Worm (Caenorhabditis elegans) whole organism, L1 larva: ENCODE data around the gene F09F7.5.
A peak's percentile ranks its signal among the peaks of the same experiment; 100 is the strongest.

Experiments used
- ama-1 ChIP-seq: fragments of 150-350 bp; optimal IDR thresholded peaks from 2 replicates; lab custom pipeline; 2014
- ceh-88 ChIP-seq: fragments of 200-800 bp; sonication (Bioruptor generic); IDR thresholded peaks from 2 replicates; pipeline ENCODE4 v1.3.6; 2022; ENCODE audit warnings: missing genetic modification characterization, missing compliant biosample characterization
- egl-27 ChIP-seq, 2 experiments: fragments of 150-350 bp in 1 of 2; sonication (generic microtip); optimal IDR thresholded peaks; 3 replicates each; lab custom pipeline; 2017 to 2018; ENCODE audit warnings: missing biosample characterization in 2 of 2, missing genetic modification characterization in 2 of 2, missing genetic modification reagents in 2 of 2
- lsy-2 ChIP-seq, 2 experiments: fragments of 150-350 bp; optimal IDR thresholded peaks; 2 replicates each; lab custom pipeline; 2014; ENCODE audit warnings: missing biosample characterization in 2 of 2, missing genetic modification characterization in 2 of 2
- mab-9 ChIP-seq: fragments of 200-800 bp; sonication (Bioruptor generic); IDR thresholded peaks from 2 replicates; pipeline ENCODE4 v1.3.6; 2022; ENCODE audit warnings: missing genetic modification reagents, missing genetic modification characterization, missing compliant biosample characterization
- nhr-77 ChIP-seq: fragments of 150-350 bp; optimal IDR thresholded peaks from 2 replicates; lab custom pipeline; 2014; ENCODE audit warnings: missing biosample characterization, missing genetic modification characterization
- pqm-1 ChIP-seq: sonication (generic microtip); optimal IDR thresholded peaks from 3 replicates; lab custom pipeline; 2017; ENCODE audit warnings: missing biosample characterization, missing genetic modification characterization
- zag-1 ChIP-seq: fragments of 150-350 bp; optimal IDR thresholded peaks from 2 replicates; lab custom pipeline; 2014; ENCODE audit warnings: missing biosample characterization, missing genetic modification characterization

DNA sequence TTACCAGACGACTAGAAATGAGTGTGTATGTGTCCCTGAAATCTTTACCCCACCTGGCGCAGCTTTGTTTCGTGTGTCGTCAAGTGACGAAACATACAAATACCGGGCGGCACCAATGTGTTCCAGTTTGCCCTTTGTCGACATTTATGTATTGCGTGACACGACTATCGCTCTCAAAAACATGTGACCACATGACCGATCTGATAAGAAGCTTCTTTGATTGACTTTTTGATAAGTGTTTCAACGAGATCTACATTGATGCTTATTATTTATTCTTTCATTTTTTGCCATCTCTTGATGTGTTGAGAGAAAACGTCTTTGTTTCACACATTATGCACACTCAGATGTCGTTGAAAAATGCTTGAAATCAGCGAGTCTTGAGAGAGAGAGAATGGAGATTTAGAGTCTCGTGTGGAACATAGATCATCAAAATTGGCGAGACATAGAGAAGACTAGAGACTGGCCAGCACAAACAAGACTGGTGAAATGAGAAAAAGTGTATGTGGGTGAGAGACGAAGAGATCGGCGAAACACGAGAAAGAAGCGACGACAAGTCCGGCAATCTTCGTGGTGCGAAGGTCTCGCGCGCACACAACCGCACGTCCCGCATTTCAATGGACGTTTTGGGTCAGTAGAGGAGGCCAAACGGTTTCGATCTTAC lies 43.7 kb upstream of the F09F7.5 start:
- TF ChIP-seq ama-1 (lab: Kevin White, UChicago), result peak; percentile 81
- TF ChIP-seq egl-27 (tag; optimal IDR thresholded peaks at IDR 0.05; lab: Kevin White, UChicago), result peak in 1 of 2 experiments; percentile 20
- peak; percentile 10 to 61 for TF ChIP-seq lsy-2 (tag; optimal IDR thresholded peaks at IDR 0.05; lab: Kevin White, UChicago)
- no peak for TF ChIP-seq pqm-1 (tag; lab: Kevin White, UChicago)
- peak; percentile 45 for TF ChIP-seq zag-1 (tag; lab: Kevin White, UChicago)
- TF ChIP-seq nhr-77 (tag; lab: Kevin White, UChicago), result no peak
- TF ChIP-seq ceh-88 (GFP tag; lab: Robert Waterston, UW), result no peak
- no peak; the same call in 1 of the 2 replicates for TF ChIP-seq mab-9
